Worm (Caenorhabditis elegans) whole organism, L3 larva: ENCODE results near the gene piit-1.

Experiments
- ZK546.5 ChIP-seq: sonication (generic microtip); optimal IDR thresholded peaks from 2 replicates; lab custom pipeline; 2017; ENCODE audit warnings: missing biosample characterization, missing genetic modification characterization
- aly-2 ChIP-seq: fragments of 150-350 bp; optimal IDR thresholded peaks from 2 replicates; lab custom pipeline; 2014; ENCODE audit warnings: missing biosample characterization, missing genetic modification characterization
- ama-1 ChIP-seq: fragments of 150-350 bp; optimal IDR thresholded peaks from 2 replicates; lab custom pipeline; 2018
- ceh-28 ChIP-seq: fragments of 150-350 bp; optimal IDR thresholded peaks from 2 replicates; lab custom pipeline; 2014; ENCODE audit warnings: missing biosample characterization, missing genetic modification reagents, missing genetic modification characterization
- ceh-82 ChIP-seq: fragments of 150-350 bp; optimal IDR thresholded peaks from 2 replicates; lab custom pipeline; 2014; ENCODE audit warnings: missing biosample characterization, missing genetic modification characterization
- egl-27 ChIP-seq: sonication (generic microtip); optimal IDR thresholded peaks from 4 replicates; lab custom pipeline; 2017; ENCODE audit warnings: missing biosample characterization, missing genetic modification reagents, missing genetic modification characterization
- egl-5 ChIP-seq: fragments of 150-350 bp; optimal IDR thresholded peaks from 2 replicates; lab custom pipeline; 2017; ENCODE audit warnings: missing biosample characterization, missing genetic modification reagents, missing genetic modification characterization, inconsistent platforms
- elt-1 ChIP-seq: fragments of 150-350 bp; optimal IDR thresholded peaks from 2 replicates; lab custom pipeline; 2014; ENCODE audit warnings: missing biosample characterization, missing genetic modification characterization
- elt-3 ChIP-seq, 3 experiments: fragments of 150-350 bp in 1 of 3; sonication (generic microtip) in 2 of 3; optimal IDR thresholded peaks; 2 replicates in 2 of 3; 4 replicates in 1 of 3; lab custom pipeline; 2014 to 2017; ENCODE audit warnings: missing biosample characterization in 3 of 3, missing genetic modification characterization in 3 of 3
- eor-1 ChIP-seq, 2 experiments: fragments of 150-350 bp; optimal IDR thresholded peaks; 2 replicates each; lab custom pipeline; 2014 to 2018; ENCODE audit warnings: missing biosample characterization in 2 of 2, missing genetic modification characterization in 2 of 2
- fkh-10 ChIP-seq: sonication (generic microtip); optimal IDR thresholded peaks from 2 replicates; lab custom pipeline; 2017; ENCODE audit warnings: missing biosample characterization, missing genetic modification reagents, missing genetic modification characterization
- fkh-2 ChIP-seq: fragments of 150-350 bp; optimal IDR thresholded peaks from 2 replicates; lab custom pipeline; 2014; ENCODE audit warnings: missing biosample characterization, missing genetic modification reagents, missing genetic modification characterization
- fos-1 ChIP-seq: fragments of 150-350 bp; optimal IDR thresholded peaks from 2 replicates; lab custom pipeline; 2014; ENCODE audit warnings: missing biosample characterization, missing genetic modification characterization
- hmg-11 ChIP-seq: sonication (generic microtip); optimal IDR thresholded peaks from 2 replicates; lab custom pipeline; 2016; ENCODE audit warnings: missing genetic modification characterization, missing compliant biosample characterization
- jun-1 ChIP-seq: fragments of 150-350 bp; optimal IDR thresholded peaks from 2 replicates; lab custom pipeline; 2014; ENCODE audit warnings: missing biosample characterization, missing genetic modification reagents, missing genetic modification characterization
- lin-15B ChIP-seq: fragments of 150-350 bp; optimal IDR thresholded peaks from 2 replicates; lab custom pipeline; 2014; ENCODE audit warnings: missing biosample characterization, missing genetic modification characterization
- lin-39 ChIP-seq: fragments of 150-350 bp; optimal IDR thresholded peaks from 2 replicates; lab custom pipeline; 2018; ENCODE audit warnings: missing biosample characterization, missing genetic modification reagents, missing genetic modification characterization
- lsy-12 ChIP-seq: sonication (generic microtip); optimal IDR thresholded peaks from 2 replicates; lab custom pipeline; 2016; ENCODE audit warnings: mild to moderate bottlenecking, missing genetic modification characterization, missing compliant biosample characterization
- mdl-1 ChIP-seq: fragments of 150-350 bp; optimal IDR thresholded peaks from 2 replicates; lab custom pipeline; 2014; ENCODE audit warnings: missing biosample characterization, missing genetic modification characterization
- mml-1 ChIP-seq: fragments of 150-350 bp; sonication (generic microtip); optimal IDR thresholded peaks from 3 replicates; lab custom pipeline; 2014; ENCODE audit warnings: missing biosample characterization, missing genetic modification characterization
- nfya-1 ChIP-seq: sonication (generic microtip); optimal IDR thresholded peaks from 2 replicates; lab custom pipeline; 2017; ENCODE audit warnings: missing genetic modification characterization, mild to moderate bottlenecking, missing compliant biosample characterization, antibody characterized with exemption, moderate library complexity; ENCODE audit not compliant: insufficient read depth
- nhr-11 ChIP-seq: fragments of 150-350 bp; optimal IDR thresholded peaks from 2 replicates; lab custom pipeline; 2014; ENCODE audit warnings: missing biosample characterization, missing genetic modification characterization
- nhr-12 ChIP-seq: fragments of 150-350 bp; optimal IDR thresholded peaks from 2 replicates; lab custom pipeline; 2014; ENCODE audit warnings: missing biosample characterization, missing genetic modification characterization
- nhr-23 ChIP-seq: fragments of 150-350 bp; optimal IDR thresholded peaks from 2 replicates; lab custom pipeline; 2014; ENCODE audit warnings: missing biosample characterization, missing genetic modification reagents, missing genetic modification characterization
- nhr-25 ChIP-seq: sonication (generic microtip); optimal IDR thresholded peaks from 2 replicates; lab custom pipeline; 2017; ENCODE audit warnings: missing biosample characterization, missing genetic modification characterization
- nhr-28 ChIP-seq: fragments of 150-350 bp; optimal IDR thresholded peaks from 2 replicates; lab custom pipeline; 2014; ENCODE audit warnings: missing biosample characterization, missing genetic modification characterization
- nhr-76 ChIP-seq: fragments of 150-350 bp; sonication (generic microtip); optimal IDR thresholded peaks from 5 replicates; lab custom pipeline; 2014; ENCODE audit warnings: missing biosample characterization, missing genetic modification characterization
- nhr-77 ChIP-seq: fragments of 150-350 bp; optimal IDR thresholded peaks from 2 replicates; lab custom pipeline; 2014; ENCODE audit warnings: missing biosample characterization, missing genetic modification characterization
- pha-4 ChIP-seq: fragments of 150-350 bp; optimal IDR thresholded peaks from 2 replicates; lab custom pipeline; 2014; ENCODE audit warnings: missing biosample characterization, missing genetic modification reagents, missing genetic modification characterization
- pqm-1 ChIP-seq: fragments of 150-350 bp; optimal IDR thresholded peaks from 2 replicates; lab custom pipeline; 2017; ENCODE audit warnings: missing biosample characterization, missing genetic modification characterization, inconsistent platforms
- sea-2 ChIP-seq: fragments of 150-350 bp; sonication (generic microtip); optimal IDR thresholded peaks from 4 replicates; lab custom pipeline; 2014; ENCODE audit warnings: missing biosample characterization, missing genetic modification reagents, missing genetic modification characterization
- skn-1 ChIP-seq: fragments of 150-350 bp; optimal IDR thresholded peaks from 2 replicates; lab custom pipeline; 2014; ENCODE audit warnings: missing biosample characterization, missing genetic modification characterization
- snpc-4 ChIP-seq: fragments of 150-350 bp; optimal IDR thresholded peaks from 2 replicates; lab custom pipeline; 2014; ENCODE audit warnings: missing biosample characterization, missing genetic modification characterization
- tbx-2 ChIP-seq: sonication (generic microtip); optimal IDR thresholded peaks from 2 replicates; lab custom pipeline; 2016; ENCODE audit warnings: mild to moderate bottlenecking, missing genetic modification characterization, missing compliant biosample characterization
- unc-39 ChIP-seq: sonication (generic microtip); optimal IDR thresholded peaks from 4 replicates; lab custom pipeline; 2017; ENCODE audit warnings: missing biosample characterization, missing genetic modification characterization
- unc-62 ChIP-seq: fragments of 150-350 bp; sonication (generic microtip); optimal IDR thresholded peaks from 4 replicates; lab custom pipeline; 2014; ENCODE audit warnings: missing biosample characterization, missing genetic modification reagents, missing genetic modification characterization
- zag-1 ChIP-seq: fragments of 150-350 bp; optimal IDR thresholded peaks from 2 replicates; lab custom pipeline; 2014; ENCODE audit warnings: missing biosample characterization, missing genetic modification characterization
- ztf-4 ChIP-seq: fragments of 150-350 bp; optimal IDR thresholded peaks from 2 replicates; lab custom pipeline; 2014; ENCODE audit warnings: missing biosample characterization, missing genetic modification characterization

Gene piit-1

ce11 chrV:11644166-11644565 is 34.2 kb upstream of the piit-1 start, which contains the start of gene bir-1 (continued):
- no peak for TF ChIP-seq aly-2 (tag; lab: Kevin White, UChicago)
- no peak for TF ChIP-seq elt-1 (tag; lab: Kevin White, UChicago)
- no peak for TF ChIP-seq ztf-4
- no peak for TF ChIP-seq nhr-12
- peak; percentile 59 for TF ChIP-seq nhr-25 (tag; lab: Kevin White, UChicago)
- TF ChIP-seq ceh-82 = no peak
- no peak for TF ChIP-seq jun-1
- TF ChIP-seq pha-4 = peak; percentile 78
- TF ChIP-seq zag-1 (tag; lab: Kevin White, UChicago) = no peak

ce11 chrV:11641298-11641787 is 31.4 kb upstream of the piit-1 start:
- TF ChIP-seq unc-62 = peak; percentile 5
- no peak for TF ChIP-seq nhr-23 (tag; lab: Kevin White, UChicago)
- TF ChIP-seq fos-1 (tag; lab: Kevin White, UChicago) = no peak
- no peak for TF ChIP-seq jun-1
- no peak for TF ChIP-seq ZK546.5 (tag; lab: Kevin White, UChicago)
- TF ChIP-seq nhr-11 (tag; lab: Kevin White, UChicago) = peak; percentile 33
- TF ChIP-seq mdl-1 (tag; lab: Kevin White, UChicago) = peak; percentile 54
- TF ChIP-seq lin-15B (tag; lab: Kevin White, UChicago) = peak; percentile 36
- TF ChIP-seq tbx-2 (tag; lab: Kevin White, UChicago) = peak; percentile 25
- TF ChIP-seq egl-5 = peak; percentile 16
- TF ChIP-seq nhr-77 (tag; lab: Kevin White, UChicago) = no peak
- no peak for TF ChIP-seq ceh-28
- peak; percentile 59 for TF ChIP-seq skn-1 (tag; lab: Kevin White, UChicago)
- TF ChIP-seq sea-2 (GFP tag; lab: Kevin White, UChicago) = no peak
- TF ChIP-seq ama-1 (lab: Kevin White, UChicago) = no peak
- TF ChIP-seq lin-39 (tag; lab: Kevin White, UChicago) = peak; percentile 56
- TF ChIP-seq nhr-28 = no peak
- peak; percentile 74 for TF ChIP-seq nfya-1
- peak; percentile 14 for TF ChIP-seq zag-1 (tag; lab: Kevin White, UChicago)
- peak; percentile 27 for TF ChIP-seq hmg-11 (tag; lab: Kevin White, UChicago)
- TF ChIP-seq snpc-4 (tag; lab: Kevin White, UChicago) = peak; percentile 9
- no peak for TF ChIP-seq elt-3 (tag; optimal IDR thresholded peaks at IDR 0.05; lab: Kevin White, UChicago)
- TF ChIP-seq fkh-10 (GFP tag; lab: Kevin White, UChicago) = peak; percentile 77
- no peak for TF ChIP-seq pha-4

DNA sequence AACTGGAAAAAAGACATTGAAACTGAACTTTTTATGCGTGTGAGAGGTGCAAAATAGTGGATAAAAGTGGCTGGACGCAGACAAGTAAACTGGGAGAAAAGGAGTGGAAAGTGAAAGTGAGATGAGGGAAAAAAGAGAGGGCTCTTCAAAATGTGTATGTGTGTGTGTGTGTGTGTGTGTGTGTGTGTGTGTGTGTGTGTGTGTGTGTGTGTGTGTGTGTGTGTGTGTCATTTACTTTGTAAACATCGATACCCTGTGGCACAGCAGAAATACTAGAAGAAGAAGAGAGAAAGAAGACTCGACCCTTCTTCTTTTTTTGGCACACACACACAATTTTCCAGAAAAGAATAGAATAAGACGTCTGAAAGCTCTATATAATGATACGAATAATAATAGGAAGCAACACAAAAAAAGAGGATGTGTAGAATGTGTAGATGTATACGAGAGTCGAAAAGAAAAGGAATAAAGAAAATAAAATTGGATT is 28.7 kb upstream of the piit-1 start:
- TF ChIP-seq egl-27 (tag; lab: Kevin White, UChicago) (no peak), mml-1 (tag; lab: Kevin White, UChicago) (no peak), mdl-1 (tag; lab: Kevin White, UChicago) (peak; percentile 18), unc-39 (tag; lab: Kevin White, UChicago) (no peak), lin-39 (tag; lab: Kevin White, UChicago) (peak; percentile 56), fkh-2 (tag; lab: Kevin White, UChicago) (no peak), jun-1 (peak; percentile 38), lsy-12 (peak; percentile 51), lin-15B (tag; lab: Kevin White, UChicago) (no peak), snpc-4 (tag; lab: Kevin White, UChicago) (peak; percentile 30), nfya-1 (peak; percentile 73), zag-1 (tag; lab: Kevin White, UChicago) (no peak), hmg-11 (tag; lab: Kevin White, UChicago) (peak; percentile 6), unc-62 (no peak), pha-4 (peak; percentile 83), sea-2 (GFP tag; lab: Kevin White, UChicago) (no peak), egl-5 (peak; percentile 75), nhr-11 (tag; lab: Kevin White, UChicago) (peak; percentile 65), nhr-28 (no peak), nhr-76 (tag; lab: Kevin White, UChicago) (no peak), pqm-1 (tag; lab: Kevin White, UChicago) (no peak), eor-1 (tag; optimal IDR thresholded peaks at IDR 0.05; lab: Kevin White, UChicago) (no peak)
